Fruit fly (Drosophila melanogaster): ENCODE results near the gene ACXD.

ACXD gene

DNA sequence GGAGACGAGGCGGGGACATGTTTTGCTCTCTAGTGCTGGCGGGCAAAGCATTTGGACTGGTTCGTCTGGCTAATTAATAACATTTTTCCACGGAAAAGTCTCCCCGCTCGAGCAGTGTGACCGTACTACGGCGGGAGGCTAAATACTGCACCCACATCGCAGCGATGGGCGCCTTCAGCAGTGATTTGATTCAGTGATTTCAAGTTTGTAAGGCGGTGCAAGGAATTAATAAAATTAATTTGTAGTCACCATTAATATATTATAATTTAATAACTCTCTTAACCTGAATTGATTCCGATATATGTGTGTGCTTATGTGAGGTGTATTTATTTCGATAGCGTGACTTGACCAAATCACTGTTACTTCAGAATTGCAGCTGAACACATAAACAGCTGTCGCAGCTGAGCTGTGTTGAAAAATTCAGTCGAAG lies 25.1 kb downstream of the ACXD start, which contains the start of the genes oxt and CG13807 (continued):
- no peak for TF ChIP-seq Opbp (GFP tag; IDR thresholded peaks at IDR 0.05; ENCODE audit: partially characterized antibody)
- peak; percentile 83 for TF ChIP-seq CG11723 (GFP tag; optimal IDR thresholded peaks at IDR 0.05)
- TF ChIP-seq unpg (GFP tag; optimal IDR thresholded peaks at IDR 0.05): peak; percentile 91
- TF ChIP-seq CG12104 (GFP tag; optimal IDR thresholded peaks at IDR 0.05): peak; percentile 80
- TF ChIP-seq CG18476 (GFP tag; optimal IDR thresholded peaks at IDR 0.05): peak; percentile 56
- peak; percentile 46 for TF ChIP-seq NC2β (GFP tag; optimal IDR thresholded peaks at IDR 0.05)
- TF ChIP-seq psq (GFP tag; optimal IDR thresholded peaks at IDR 0.05): peak; percentile 50
- TF ChIP-seq Camta (GFP tag; optimal IDR thresholded peaks at IDR 0.05): peak; percentile 67
- peak; percentile 81 for TF ChIP-seq CG14667 (GFP tag; IDR thresholded peaks at IDR 0.05)
- peak; percentile 85 for TF ChIP-seq CG17328 (GFP tag; IDR thresholded peaks at IDR 0.05)
- peak; percentile 57; the same call in 1 of the 3 replicates for TF ChIP-seq jigr1 (GFP tag; IDR thresholded peaks at IDR 0.05)
- TF ChIP-seq mirr (GFP tag; optimal IDR thresholded peaks at IDR 0.05): peak; percentile 58
- TF ChIP-seq CG11085 (GFP tag; IDR thresholded peaks at IDR 0.05): peak; percentile 85
- peak; percentile 49 for TF ChIP-seq CG7786 (GFP tag; optimal IDR thresholded peaks at IDR 0.05)
- peak; percentile 82 for TF ChIP-seq CG7556 (GFP tag; optimal IDR thresholded peaks at IDR 0.05)
- peak; percentile 80 for TF ChIP-seq wdn (GFP tag; IDR thresholded peaks at IDR 0.05)
- TF ChIP-seq CG5953 (GFP tag; IDR thresholded peaks at IDR 0.05): peak; percentile 69
- no peak for TF ChIP-seq CG1832 (GFP tag; optimal IDR thresholded peaks at IDR 0.05)
- TF ChIP-seq MESR4 (GFP tag; optimal IDR thresholded peaks at IDR 0.05): peak; percentile 67
- peak; percentile 89 for TF ChIP-seq Sox102F (GFP tag; optimal IDR thresholded peaks at IDR 0.05)
- no peak for TF ChIP-seq cg (GFP tag; optimal IDR thresholded peaks at IDR 0.05)
- peak; percentile 87 for TF ChIP-seq al (GFP tag; IDR thresholded peaks at IDR 0.05)
- peak; percentile 71 for TF ChIP-seq gfzf (GFP tag; optimal IDR thresholded peaks at IDR 0.05)
- TF ChIP-seq her (GFP tag; optimal IDR thresholded peaks at IDR 0.05): no peak
- TF ChIP-seq fd102C (GFP tag; optimal IDR thresholded peaks at IDR 0.05): peak; percentile 42
- TF ChIP-seq ATbp (GFP tag; optimal IDR thresholded peaks at IDR 0.05): peak; percentile 78
- peak; percentile 94 for TF ChIP-seq CG32532 (GFP tag; IDR thresholded peaks at IDR 0.05)
- peak; percentile 55 for TF ChIP-seq Ets97D (GFP tag; optimal IDR thresholded peaks at IDR 0.05)
- peak; percentile 29 for TF ChIP-seq Elba2 (GFP tag; optimal IDR thresholded peaks at IDR 0.05)
- no peak for TF ChIP-seq Trl (optimal IDR thresholded peaks at IDR 0.05)
- peak; percentile 58 for TF ChIP-seq Trl (GFP tag; optimal IDR thresholded peaks at IDR 0.05)
- TF ChIP-seq hb (GFP tag; IDR thresholded peaks at IDR 0.05; ENCODE audit: partially characterized antibody): no peak
- TF ChIP-seq lab (GFP tag; optimal IDR thresholded peaks at IDR 0.05): peak; percentile 86
- TF ChIP-seq CG4707 (GFP tag; optimal IDR thresholded peaks at IDR 0.05): peak; percentile 30
- TF ChIP-seq CG14014 (GFP tag; IDR thresholded peaks at IDR 0.05): peak; percentile 87
- TF ChIP-seq CG6813 (GFP tag; optimal IDR thresholded peaks at IDR 0.05): peak; percentile 45
- no peak for TF ChIP-seq pros (GFP tag; optimal IDR thresholded peaks at IDR 0.05)
- peak; percentile 93 for TF ChIP-seq Xrp1 (GFP tag; IDR thresholded peaks at IDR 0.05)
- peak; percentile 50 for TF ChIP-seq CG7928 (GFP tag; optimal IDR thresholded peaks at IDR 0.05)
- TF ChIP-seq Oli (tag; optimal IDR thresholded peaks at IDR 0.05): peak; percentile 87
- no peak for TF ChIP-seq Doc3 (GFP tag; IDR thresholded peaks at IDR 0.05; ENCODE audit: partially characterized antibody)
- TF ChIP-seq CG16779 (GFP tag; IDR thresholded peaks at IDR 0.05): peak; percentile 77
- TF ChIP-seq CrebB (tag; optimal IDR thresholded peaks at IDR 0.05): peak; percentile 64
- TF ChIP-seq dm (GFP tag; optimal IDR thresholded peaks at IDR 0.05): no peak
- peak; percentile 52; the same call in 1 of the 2 replicates for TF ChIP-seq ro (GFP tag; IDR thresholded peaks at IDR 0.05)
- peak; percentile 57 for TF ChIP-seq gt (GFP tag; IDR thresholded peaks at IDR 0.05)
- peak; percentile 80 for TF ChIP-seq CG10147 (GFP tag; optimal IDR thresholded peaks at IDR 0.05)
- peak; percentile 84 for TF ChIP-seq CG12155 (GFP tag; optimal IDR thresholded peaks at IDR 0.05)
- TF ChIP-seq CG17359 (tag; optimal IDR thresholded peaks at IDR 0.05): peak; percentile 86
- TF ChIP-seq CG4730 (GFP tag; IDR thresholded peaks at IDR 0.05): peak; percentile 80
- peak; percentile 85 for TF ChIP-seq caup (GFP tag; optimal IDR thresholded peaks at IDR 0.05; ENCODE audit: severe bottlenecking)
